Worm (Caenorhabditis elegans) whole organism, L3 larva: ENCODE data around the gene M18.3.
A peak's percentile ranks its signal among the peaks of the same experiment; 100 is the strongest.

Experiments
- ZK546.5 ChIP-seq: sonication (generic microtip); optimal IDR thresholded peaks from 2 replicates; lab custom pipeline; 2017; ENCODE audit warnings: missing biosample characterization, missing genetic modification characterization
- aly-2 ChIP-seq: fragments of 150-350 bp; optimal IDR thresholded peaks from 2 replicates; lab custom pipeline; 2014; ENCODE audit warnings: missing biosample characterization, missing genetic modification characterization
- ama-1 ChIP-seq: fragments of 150-350 bp; optimal IDR thresholded peaks from 2 replicates; lab custom pipeline; 2018
- ceh-16 ChIP-seq: sonication (generic microtip); optimal IDR thresholded peaks from 2 replicates; lab custom pipeline; 2017; ENCODE audit warnings: missing biosample characterization, missing genetic modification characterization
- ceh-82 ChIP-seq: fragments of 150-350 bp; optimal IDR thresholded peaks from 2 replicates; lab custom pipeline; 2014; ENCODE audit warnings: missing biosample characterization, missing genetic modification characterization
- ceh-9 ChIP-seq: sonication (generic microtip); optimal IDR thresholded peaks from 2 replicates; lab custom pipeline; 2018; ENCODE audit warnings: missing biosample characterization, missing genetic modification characterization
- daf-12 ChIP-seq: fragments of 150-350 bp; optimal IDR thresholded peaks from 2 replicates; lab custom pipeline; 2014; ENCODE audit warnings: missing biosample characterization, missing genetic modification reagents, missing genetic modification characterization
- egl-27 ChIP-seq: sonication (generic microtip); optimal IDR thresholded peaks from 4 replicates; lab custom pipeline; 2017; ENCODE audit warnings: missing biosample characterization, missing genetic modification reagents, missing genetic modification characterization
- elt-1 ChIP-seq: fragments of 150-350 bp; optimal IDR thresholded peaks from 2 replicates; lab custom pipeline; 2014; ENCODE audit warnings: missing biosample characterization, missing genetic modification characterization
- elt-2 ChIP-seq: sonication (generic microtip); optimal IDR thresholded peaks from 2 replicates; lab custom pipeline; 2016; ENCODE audit warnings: missing genetic modification reagents, mild to moderate bottlenecking, missing genetic modification characterization, missing compliant biosample characterization
- elt-3 ChIP-seq, 3 experiments: fragments of 150-350 bp in 1 of 3; sonication (generic microtip) in 2 of 3; optimal IDR thresholded peaks; 2 replicates in 2 of 3; 4 replicates in 1 of 3; lab custom pipeline; 2014 to 2017; ENCODE audit warnings: missing biosample characterization in 3 of 3, missing genetic modification characterization in 3 of 3
- eor-1 ChIP-seq, 2 experiments: fragments of 150-350 bp; optimal IDR thresholded peaks; 2 replicates each; lab custom pipeline; 2014 to 2018; ENCODE audit warnings: missing biosample characterization in 2 of 2, missing genetic modification characterization in 2 of 2
- fkh-2 ChIP-seq: fragments of 150-350 bp; optimal IDR thresholded peaks from 2 replicates; lab custom pipeline; 2014; ENCODE audit warnings: missing biosample characterization, missing genetic modification reagents, missing genetic modification characterization
- hmg-11 ChIP-seq: sonication (generic microtip); optimal IDR thresholded peaks from 2 replicates; lab custom pipeline; 2016; ENCODE audit warnings: missing genetic modification characterization, missing compliant biosample characterization
- jun-1 ChIP-seq: fragments of 150-350 bp; optimal IDR thresholded peaks from 2 replicates; lab custom pipeline; 2014; ENCODE audit warnings: missing biosample characterization, missing genetic modification reagents, missing genetic modification characterization
- lin-15B ChIP-seq: fragments of 150-350 bp; optimal IDR thresholded peaks from 2 replicates; lab custom pipeline; 2014; ENCODE audit warnings: missing biosample characterization, missing genetic modification characterization
- lin-39 ChIP-seq: fragments of 150-350 bp; optimal IDR thresholded peaks from 2 replicates; lab custom pipeline; 2018; ENCODE audit warnings: missing biosample characterization, missing genetic modification reagents, missing genetic modification characterization
- lsy-12 ChIP-seq: sonication (generic microtip); optimal IDR thresholded peaks from 2 replicates; lab custom pipeline; 2016; ENCODE audit warnings: mild to moderate bottlenecking, missing genetic modification characterization, missing compliant biosample characterization
- mdl-1 ChIP-seq: fragments of 150-350 bp; optimal IDR thresholded peaks from 2 replicates; lab custom pipeline; 2014; ENCODE audit warnings: missing biosample characterization, missing genetic modification characterization
- nfya-1 ChIP-seq: sonication (generic microtip); optimal IDR thresholded peaks from 2 replicates; lab custom pipeline; 2017; ENCODE audit warnings: missing genetic modification characterization, mild to moderate bottlenecking, missing compliant biosample characterization, antibody characterized with exemption, moderate library complexity; ENCODE audit not compliant: insufficient read depth
- nhr-11 ChIP-seq: fragments of 150-350 bp; optimal IDR thresholded peaks from 2 replicates; lab custom pipeline; 2014; ENCODE audit warnings: missing biosample characterization, missing genetic modification characterization
- nhr-12 ChIP-seq: fragments of 150-350 bp; optimal IDR thresholded peaks from 2 replicates; lab custom pipeline; 2014; ENCODE audit warnings: missing biosample characterization, missing genetic modification characterization
- nhr-23 ChIP-seq: fragments of 150-350 bp; optimal IDR thresholded peaks from 2 replicates; lab custom pipeline; 2014; ENCODE audit warnings: missing biosample characterization, missing genetic modification reagents, missing genetic modification characterization
- nhr-237 ChIP-seq: fragments of 150-350 bp; optimal IDR thresholded peaks from 2 replicates; lab custom pipeline; 2014; ENCODE audit warnings: missing biosample characterization, missing genetic modification characterization
- nhr-25 ChIP-seq: sonication (generic microtip); optimal IDR thresholded peaks from 2 replicates; lab custom pipeline; 2017; ENCODE audit warnings: missing biosample characterization, missing genetic modification characterization
- nhr-43 ChIP-seq: sonication (generic microtip); optimal IDR thresholded peaks from 2 replicates; lab custom pipeline; 2016; ENCODE audit warnings: mild to moderate bottlenecking, missing genetic modification characterization, missing compliant biosample characterization; ENCODE audit not compliant: poor library complexity, severe bottlenecking
- nhr-67 ChIP-seq: fragments of 150-350 bp; optimal IDR thresholded peaks from 2 replicates; lab custom pipeline; 2014; ENCODE audit warnings: missing biosample characterization, missing genetic modification characterization
- nhr-76 ChIP-seq: fragments of 150-350 bp; sonication (generic microtip); optimal IDR thresholded peaks from 5 replicates; lab custom pipeline; 2014; ENCODE audit warnings: missing biosample characterization, missing genetic modification characterization
- nhr-77 ChIP-seq: fragments of 150-350 bp; optimal IDR thresholded peaks from 2 replicates; lab custom pipeline; 2014; ENCODE audit warnings: missing biosample characterization, missing genetic modification characterization
- pha-4 ChIP-seq: fragments of 150-350 bp; optimal IDR thresholded peaks from 2 replicates; lab custom pipeline; 2014; ENCODE audit warnings: missing biosample characterization, missing genetic modification reagents, missing genetic modification characterization
- skn-1 ChIP-seq: fragments of 150-350 bp; optimal IDR thresholded peaks from 2 replicates; lab custom pipeline; 2014; ENCODE audit warnings: missing biosample characterization, missing genetic modification characterization
- snpc-4 ChIP-seq: fragments of 150-350 bp; optimal IDR thresholded peaks from 2 replicates; lab custom pipeline; 2014; ENCODE audit warnings: missing biosample characterization, missing genetic modification characterization
- unc-62 ChIP-seq: fragments of 150-350 bp; sonication (generic microtip); optimal IDR thresholded peaks from 4 replicates; lab custom pipeline; 2014; ENCODE audit warnings: missing biosample characterization, missing genetic modification reagents, missing genetic modification characterization
- zag-1 ChIP-seq: fragments of 150-350 bp; optimal IDR thresholded peaks from 2 replicates; lab custom pipeline; 2014; ENCODE audit warnings: missing biosample characterization, missing genetic modification characterization

Gene M18.3

ce11 chrIV:12093384-12093783, 12.3 kb upstream of the M18.3 start, which contains the start of gene cpsf-4:
Gene cpsf-4 (minus strand): TSS chrIV:12093445.
- TF ChIP-seq nhr-67 (tag; lab: Kevin White, UChicago), result no peak
- TF ChIP-seq nhr-237 (tag; lab: Kevin White, UChicago), result no peak

DNA sequence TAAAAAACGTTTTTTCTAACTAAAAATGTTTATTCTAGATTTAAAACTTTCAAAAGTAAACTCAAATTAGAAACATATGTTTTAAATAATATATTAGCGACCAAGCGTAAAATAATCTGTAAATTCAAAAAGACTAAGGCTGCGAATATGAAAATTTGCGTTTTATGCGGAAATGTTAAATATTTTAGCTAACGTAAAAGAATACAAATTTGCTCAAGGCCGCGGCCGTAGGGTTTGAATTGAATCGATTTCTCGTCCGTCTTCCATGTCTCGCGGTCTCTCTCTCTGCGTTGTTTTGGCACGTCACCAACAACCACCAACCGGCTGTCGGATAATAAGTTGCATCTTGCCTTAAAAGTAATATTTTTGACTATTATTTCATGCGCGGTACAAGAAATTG, 11.8 kb upstream of the M18.3 start, which contains the start of gene F11A10.5:
Gene F11A10.5, plus strand, starts transcription at position 301 of the 400 bp plus-strand sequence.
- TF ChIP-seq nhr-25 (tag; lab: Kevin White, UChicago), result peak; percentile 22
- no peak for TF ChIP-seq ZK546.5 (tag; lab: Kevin White, UChicago)
- peak; percentile 7 for TF ChIP-seq nhr-23 (tag; lab: Kevin White, UChicago)
- TF ChIP-seq lin-15B, result peak; percentile 41

- no peak for TF ChIP-seq elt-3 (tag; optimal IDR thresholded peaks at IDR 0.05; lab: Kevin White, UChicago)
- TF ChIP-seq mdl-1 (tag; lab: Kevin White, UChicago), result no peak
Measured at ce11 chrIV:12096479-12096878, 9.2 kb upstream of the M18.3 start, which contains the start of gene mon-2. Gene mon-2 (plus strand): TSS chrIV:12096779.

DNA sequence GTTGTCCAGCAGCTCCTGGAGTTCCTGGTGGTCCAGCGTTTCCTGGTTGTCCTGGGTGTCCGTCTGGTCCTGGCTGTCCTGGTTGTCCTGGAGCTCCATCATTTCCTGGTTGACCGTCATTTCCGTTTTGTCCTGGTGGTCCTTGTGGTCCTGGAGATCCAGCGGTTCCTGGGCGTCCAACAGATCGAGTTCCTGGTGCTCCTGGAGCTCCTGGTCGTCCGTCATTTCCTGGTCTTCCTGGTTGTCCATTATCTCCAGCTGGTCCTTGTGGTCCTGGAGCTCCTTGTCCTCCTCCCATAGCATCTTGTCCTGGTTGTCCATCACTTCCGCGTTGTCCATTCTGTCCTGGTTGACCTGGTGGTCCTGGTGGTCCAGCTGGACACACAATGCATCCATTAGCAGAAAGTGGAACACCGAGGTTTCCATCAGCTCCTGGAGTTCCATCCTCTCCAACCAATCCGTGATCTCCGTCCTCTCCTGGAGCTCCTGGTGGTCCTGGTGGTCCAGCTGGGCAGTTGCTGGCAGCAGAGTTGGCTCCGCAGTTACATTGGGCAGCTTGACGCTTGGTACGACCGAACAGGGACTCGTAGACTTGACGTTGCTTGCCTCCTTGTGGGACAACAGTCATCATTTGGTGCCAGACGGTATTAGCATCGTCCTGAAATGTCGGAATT, 3.5 kb downstream of the M18.3 start:
- TF ChIP-seq elt-2, result no peak
- TF ChIP-seq egl-27 (tag; lab: Kevin White, UChicago), result no peak
- no peak for TF ChIP-seq pha-4 (tag; lab: Kevin White, UChicago)
- TF ChIP-seq ama-1 (lab: Kevin White, UChicago), result no peak
- no peak for TF ChIP-seq nhr-237 (tag; lab: Kevin White, UChicago)
- TF ChIP-seq nhr-11 (tag; lab: Kevin White, UChicago), result no peak

- TF ChIP-seq nhr-23 (tag; lab: Kevin White, UChicago), result no peak
- no peak for TF ChIP-seq pha-4 (tag; lab: Kevin White, UChicago)
- TF ChIP-seq unc-62 (GFP tag; lab: Kevin White, UChicago), result no peak
- no peak for TF ChIP-seq lsy-12
- no peak for TF ChIP-seq lin-15B
- TF ChIP-seq elt-1 (tag; lab: Kevin White, UChicago), result no peak
Measured at ce11 chrIV:12109743-12110142, 4.1 kb downstream of the M18.3 start.

DNA sequence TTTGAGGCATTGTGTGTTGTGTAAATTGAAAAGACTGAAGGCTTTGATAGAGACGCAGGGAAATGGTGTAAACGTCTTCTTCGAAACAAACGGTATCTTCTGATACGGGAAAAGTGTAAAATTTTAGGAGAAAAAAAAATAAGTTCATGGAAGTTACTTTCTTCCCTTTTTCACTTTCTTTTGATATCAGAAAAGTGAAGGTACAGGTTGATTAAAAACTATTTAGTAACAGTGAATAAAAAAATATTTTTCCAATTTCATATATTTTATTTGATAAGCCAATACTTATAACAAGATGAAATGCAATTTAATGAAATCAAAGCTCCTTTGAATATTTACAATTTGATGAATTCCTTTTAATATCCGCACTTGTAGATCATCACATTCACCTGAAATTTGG, 4.7 kb downstream of the M18.3 start, which contains the start of gene col-129:
Gene col-129, minus strand, starts transcription at position 101 of the 400 bp plus-strand sequence.
- TF ChIP-seq ceh-82 (tag; lab: Kevin White, UChicago) (no peak), skn-1 (tag; lab: Kevin White, UChicago) (no peak), daf-12 (tag; lab: Kevin White, UChicago) (no peak), lsy-12 (no peak), lin-15B (no peak), nhr-76 (tag; lab: Kevin White, UChicago) (no peak), nhr-43 (tag; lab: Kevin White, UChicago) (no peak)

- no peak for TF ChIP-seq mdl-1 (tag; lab: Kevin White, UChicago)
- no peak for TF ChIP-seq elt-3 (tag; optimal IDR thresholded peaks at IDR 0.05; lab: Kevin White, UChicago)
- TF ChIP-seq fkh-2 (tag; lab: Kevin White, UChicago), result no peak
- TF ChIP-seq snpc-4, result no peak
- no peak for TF ChIP-seq elt-2
- no peak for TF ChIP-seq lin-39 (tag; lab: Kevin White, UChicago)
- no peak for TF ChIP-seq jun-1 (tag; lab: Kevin White, UChicago)
- TF ChIP-seq ceh-82 (tag; lab: Kevin White, UChicago), result no peak
- TF ChIP-seq nhr-11 (tag; lab: Kevin White, UChicago), result no peak
- no peak for TF ChIP-seq nhr-12 (tag; lab: Kevin White, UChicago)
- no peak for TF ChIP-seq hmg-11 (tag; lab: Kevin White, UChicago)
- TF ChIP-seq nhr-77 (tag; lab: Kevin White, UChicago), result no peak
- no peak for TF ChIP-seq ceh-16 (tag; lab: Kevin White, UChicago)
- TF ChIP-seq ceh-9 (tag; lab: Kevin White, UChicago), result no peak
- TF ChIP-seq zag-1 (tag; lab: Kevin White, UChicago), result no peak
- no peak for TF ChIP-seq egl-27 (tag; lab: Kevin White, UChicago)
- TF ChIP-seq lin-15B, result no peak
- TF ChIP-seq nfya-1, result no peak
- TF ChIP-seq eor-1 (tag; optimal IDR thresholded peaks at IDR 0.05; lab: Kevin White, UChicago), result no peak
- TF ChIP-seq aly-2 (tag; lab: Kevin White, UChicago), result no peak
Measured at ce11 chrIV:12111477-12111876, 5.8 kb downstream of the M18.3 start, which contains the start of gene dlc-2. Gene dlc-2 (minus strand): TSS chrIV:12111577.
